Worm (Caenorhabditis elegans) whole organism, L4 larva: ENCODE data around the gene Y116A8C.40.

ENCODE experiments used
- Y105C5A.15 ChIP-seq: fragments of 200-800 bp; sonication (Bioruptor generic); IDR thresholded peaks from 2 replicates; pipeline ENCODE4 v1.3.6; 2022; ENCODE audit warnings: missing genetic modification characterization, missing compliant biosample characterization
- ZK546.5 ChIP-seq, 2 experiments: sonication (generic microtip); optimal IDR thresholded peaks; 2 replicates each; lab custom pipeline; 2017; ENCODE audit warnings: missing biosample characterization in 2 of 2, missing genetic modification characterization in 2 of 2
- ama-1 ChIP-seq: fragments of 150-350 bp; optimal IDR thresholded peaks from 2 replicates; lab custom pipeline; 2014; ENCODE audit warnings: inconsistent platforms, mixed read lengths
- nhr-6 ChIP-seq: fragments of 150-350 bp; optimal IDR thresholded peaks from 2 replicates; lab custom pipeline; 2014; ENCODE audit warnings: missing biosample characterization, missing genetic modification characterization
- nhr-76 ChIP-seq: fragments of 150-350 bp; optimal IDR thresholded peaks from 2 replicates; lab custom pipeline; 2014; ENCODE audit warnings: missing biosample characterization, missing genetic modification characterization
- skn-1 ChIP-seq: fragments of 150-350 bp; optimal IDR thresholded peaks from 2 replicates; lab custom pipeline; 2014; ENCODE audit warnings: missing biosample characterization, missing genetic modification characterization
- unc-62 ChIP-seq, 3 experiments: fragments of 150-350 bp in 1 of 3; sonication (generic microtip); optimal IDR thresholded peaks in 2 of 3; peaks in 1 of 3; 1 replicate in 1 of 3; 2 replicates in 2 of 3; lab custom pipeline; 2014 to 2017; ENCODE audit warnings: missing biosample characterization in 3 of 3, missing genetic modification characterization in 3 of 3, missing genetic modification reagents in 3 of 3, missing genotype in 1 of 3

DNA sequence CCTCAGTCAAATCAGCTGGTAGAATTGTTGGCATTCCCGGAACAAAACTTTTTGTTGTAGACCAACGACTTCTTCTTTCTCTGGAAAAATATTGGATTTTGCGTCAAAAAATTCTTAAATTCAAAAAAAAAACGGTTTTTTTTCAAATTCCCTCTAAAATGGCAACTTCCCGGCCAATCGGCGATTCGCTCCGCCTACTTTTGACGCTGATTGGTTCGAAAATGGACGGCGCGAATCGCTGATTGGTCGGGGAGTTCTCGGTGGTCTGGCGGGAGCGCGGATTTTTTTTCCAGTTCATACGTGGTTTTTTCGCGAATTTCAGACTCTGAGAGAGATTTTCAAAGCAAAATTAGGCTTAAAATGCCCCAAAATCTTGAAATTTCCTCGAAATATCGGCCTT is 42.0 kb downstream of the Y116A8C.40 start:
- TF ChIP-seq unc-62 (GFP tag; optimal IDR thresholded peaks at IDR 0.05 in 1 of 2; lab: Kevin White, UChicago) (no peak), unc-62 (tag; optimal IDR thresholded peaks at IDR 0.05; lab: Kevin White, UChicago) (no peak), skn-1 (tag; lab: Kevin White, UChicago) (no peak), Y105C5A.15 (GFP tag; lab: Robert Waterston, UW) (no peak), ama-1 (lab: Kevin White, UChicago) (no peak), ZK546.5 (tag; optimal IDR thresholded peaks at IDR 0.05; lab: Kevin White, UChicago) (no peak), nhr-76 (no peak), nhr-6 (tag; lab: Kevin White, UChicago) (no peak)
